Fruit fly (Drosophila melanogaster) whole organism, embryonic: ENCODE results near the gene IRSp53.
A peak's percentile ranks its signal among the peaks of the same experiment; 100 is the strongest.

Source experiments
- Awh ChIP-seq: fragments of 200-800 bp; sonication (Bioruptor generic); IDR thresholded peaks from 2 replicates; pipeline ENCODE4, ENCODE4 v1.3.6; 2022; ENCODE audit warnings: missing biosample characterization, missing genetic modification characterization
- Bdp1 ChIP-seq: fragments of 200-800 bp; sonication (Bioruptor generic); optimal IDR thresholded peaks from 3 replicates; lab custom pipeline; 2016; ENCODE audit warnings: missing biosample characterization, missing genetic modification characterization
- CG12071 ChIP-seq: fragments of 200-800 bp; sonication (Bioruptor generic); optimal IDR thresholded peaks from 3 replicates; lab custom pipeline; 2018; ENCODE audit warnings: missing biosample characterization, mild to moderate bottlenecking, missing genetic modification characterization
- CG12299 ChIP-seq: fragments of 200-800 bp; sonication (Bioruptor generic); optimal IDR thresholded peaks from 2 replicates; lab custom pipeline; 2018; ENCODE audit warnings: missing biosample characterization, mild to moderate bottlenecking, missing genetic modification characterization
- CG13287 ChIP-seq: fragments of 200-800 bp; sonication (Bioruptor generic); IDR thresholded peaks from 2 replicates; pipeline ENCODE4 v1.3.6; 2022; ENCODE audit warnings: missing biosample characterization, missing genetic modification characterization; ENCODE audit not compliant: partially characterized antibody
- CG14860 ChIP-seq: fragments of 200-800 bp; sonication (Bioruptor generic); IDR thresholded peaks from 3 replicates; pipeline ENCODE4 v1.3.6; 2022; ENCODE audit warnings: missing biosample characterization, missing genetic modification characterization; ENCODE audit not compliant: partially characterized antibody
- CG14965 ChIP-seq: fragments of 200-800 bp; sonication (Bioruptor generic); optimal IDR thresholded peaks from 2 replicates; lab custom pipeline; 2016; ENCODE audit warnings: missing biosample characterization, missing genetic modification characterization, borderline replicate concordance
- CG17829 ChIP-seq: fragments of 200-800 bp; optimal IDR thresholded peaks from 2 replicates; lab custom pipeline; 2019; ENCODE audit warnings: missing biosample characterization, mild to moderate bottlenecking, missing genetic modification characterization, moderate library complexity
- CG18599 ChIP-seq: fragments of 200-800 bp; sonication (Bioruptor generic); optimal IDR thresholded peaks from 3 replicates; lab custom pipeline; 2017; ENCODE audit warnings: missing biosample characterization, missing genetic modification characterization, mild to moderate bottlenecking, moderate library complexity, missing genetic modification reagents
- CG31224 ChIP-seq: fragments of 200-800 bp; sonication (Bioruptor generic); IDR thresholded peaks from 2 replicates; pipeline ENCODE4 v1.3.6; 2022; ENCODE audit warnings: missing biosample characterization, missing genetic modification characterization
- CG31365 ChIP-seq: fragments of 200-800 bp; sonication (Bioruptor generic); optimal IDR thresholded peaks from 2 replicates; lab custom pipeline; 2018; ENCODE audit warnings: missing biosample characterization, mild to moderate bottlenecking, missing genetic modification characterization
- CG6254 ChIP-seq: fragments of 200-800 bp; sonication (Bioruptor generic); optimal IDR thresholded peaks from 3 replicates; lab custom pipeline; 2017; ENCODE audit warnings: mild to moderate bottlenecking, missing biosample characterization, missing genetic modification reagents, missing genetic modification characterization
- CG6791 ChIP-seq: fragments of 200-800 bp; sonication (Bioruptor generic); IDR thresholded peaks from 3 replicates; pipeline ENCODE4 v1.3.6; 2022; ENCODE audit warnings: missing biosample characterization, missing genetic modification characterization; ENCODE audit not compliant: partially characterized antibody
- CG7839 ChIP-seq: fragments of 200-800 bp; sonication (Bioruptor generic); optimal IDR thresholded peaks from 3 replicates; lab custom pipeline; 2018; ENCODE audit warnings: missing biosample characterization, mild to moderate bottlenecking, missing genetic modification characterization, moderate library complexity
- CG8478 ChIP-seq: fragments of >200 bp; optimal IDR thresholded peaks from 2 replicates; lab custom pipeline; 2018
- CG8765 ChIP-seq: fragments of 200-800 bp; sonication (Bioruptor generic); IDR thresholded peaks from 2 replicates; pipeline ENCODE4 v1.3.6; 2022; ENCODE audit warnings: missing biosample characterization, missing genetic modification characterization
- CG8924 ChIP-seq: fragments of 200-800 bp; optimal IDR thresholded peaks from 3 replicates; lab custom pipeline; 2019; ENCODE audit warnings: missing biosample characterization, mild to moderate bottlenecking, missing genetic modification characterization, moderate library complexity
- CG9727 ChIP-seq: fragments of 200-800 bp; sonication (Bioruptor generic); optimal IDR thresholded peaks from 3 replicates; lab custom pipeline; 2017; ENCODE audit warnings: missing biosample characterization, mild to moderate bottlenecking, missing genetic modification characterization
- Chrac-16 ChIP-seq: fragments of 200-800 bp; sonication (Bioruptor generic); optimal IDR thresholded peaks from 3 replicates; lab custom pipeline; 2016; ENCODE audit warnings: missing biosample characterization, missing genetic modification characterization
- D ChIP-seq, 2 experiments: fragments of 200-800 bp in 1 of 2; fragments of >200 bp in 1 of 2; sonication (Bioruptor generic) in 1 of 2; optimal IDR thresholded peaks; 2 replicates in 1 of 2; 3 replicates in 1 of 2; lab custom pipeline; 2017; ENCODE audit warnings: mild to moderate bottlenecking in 1 of 2, missing biosample characterization in 1 of 2, missing genetic modification characterization in 1 of 2, missing genetic modification reagents in 1 of 2
- D19B ChIP-seq: fragments of 200-800 bp; sonication (Bioruptor generic); optimal IDR thresholded peaks from 2 replicates; lab custom pipeline; 2017; ENCODE audit warnings: missing biosample characterization, mild to moderate bottlenecking, missing genetic modification characterization
- Deaf1 ChIP-seq: fragments of 200-800 bp; optimal IDR thresholded peaks from 3 replicates; lab custom pipeline; 2019; ENCODE audit warnings: missing biosample characterization, mild to moderate bottlenecking, missing genetic modification characterization, moderate library complexity
- Doc3 ChIP-seq: fragments of 200-800 bp; sonication (Bioruptor generic); IDR thresholded peaks from 3 replicates; pipeline ENCODE4 v1.3.6; 2022; ENCODE audit warnings: missing biosample characterization, missing genetic modification characterization; ENCODE audit not compliant: partially characterized antibody
- Dp ChIP-seq: fragments of 200-800 bp; sonication (Bioruptor generic); optimal IDR thresholded peaks from 2 replicates; lab custom pipeline; 2018; ENCODE audit warnings: missing biosample characterization, mild to moderate bottlenecking, missing genetic modification characterization, moderate library complexity
- Dref ChIP-seq: fragments of 200-800 bp; sonication (Bioruptor generic); IDR thresholded peaks from 2 replicates; pipeline ENCODE4 v1.3.6; 2022; ENCODE audit warnings: missing biosample characterization, missing genetic modification characterization
- Fer3 ChIP-seq: fragments of 200-800 bp; sonication (Bioruptor generic); optimal IDR thresholded peaks from 2 replicates; lab custom pipeline; 2018; ENCODE audit warnings: missing biosample characterization, mild to moderate bottlenecking, missing genetic modification characterization, moderate library complexity
- Gug ChIP-seq: fragments of 200-800 bp; sonication (Bioruptor generic); IDR thresholded peaks from 4 replicates; pipeline ENCODE4 v1.3.6; 2022; ENCODE audit warnings: missing biosample characterization, missing genetic modification characterization
- HLH4C ChIP-seq: fragments of 200-800 bp; sonication (Bioruptor generic); IDR thresholded peaks from 3 replicates; pipeline ENCODE4 v1.3.6; 2022; ENCODE audit warnings: missing biosample characterization, missing genetic modification characterization; ENCODE audit not compliant: partially characterized antibody
- Max ChIP-seq: fragments of 200-800 bp; sonication (Bioruptor generic); optimal IDR thresholded peaks from 2 replicates; lab custom pipeline; 2016; ENCODE audit warnings: missing biosample characterization, mild to moderate bottlenecking, missing genetic modification characterization
- NFAT ChIP-seq: fragments of 200-800 bp; sonication (Bioruptor generic); IDR thresholded peaks from 2 replicates; pipeline ENCODE4 v1.3.6; 2022; ENCODE audit warnings: missing biosample characterization, missing genetic modification characterization
- PHDP ChIP-seq: fragments of 200-800 bp; sonication (Bioruptor generic); optimal IDR thresholded peaks from 3 replicates; lab custom pipeline; 2018; ENCODE audit warnings: missing biosample characterization, mild to moderate bottlenecking, missing genetic modification characterization, moderate library complexity
- Six4 ChIP-seq: fragments of 200-800 bp; sonication (Bioruptor generic); optimal IDR thresholded peaks from 2 replicates; lab custom pipeline; 2016; ENCODE audit warnings: missing biosample characterization, missing genetic modification characterization
- cad ChIP-seq: fragments of >200 bp; optimal IDR thresholded peaks from 2 replicates; lab custom pipeline; 2017; ENCODE audit warnings: missing biosample characterization, missing genetic modification characterization
- dati ChIP-seq: fragments of 200-800 bp; sonication (Bioruptor generic); IDR thresholded peaks from 2 replicates; pipeline ENCODE4 v1.3.6; 2022; ENCODE audit warnings: missing biosample characterization, missing genetic modification characterization
- disco-r ChIP-seq: fragments of 200-800 bp; sonication (Bioruptor generic); optimal IDR thresholded peaks from 2 replicates; lab custom pipeline; 2016; ENCODE audit warnings: missing biosample characterization, missing genetic modification characterization
- eyg ChIP-seq: fragments of 200-800 bp; sonication (Bioruptor generic); optimal IDR thresholded peaks from 3 replicates; lab custom pipeline; 2016; ENCODE audit warnings: missing biosample characterization, missing genetic modification characterization
- gcm ChIP-seq: fragments of 200-800 bp; sonication (Bioruptor generic); optimal IDR thresholded peaks from 2 replicates; lab custom pipeline; 2019; ENCODE audit warnings: missing biosample characterization, mild to moderate bottlenecking, missing genetic modification characterization, moderate library complexity
- inv ChIP-seq: fragments of 200-800 bp; sonication (Bioruptor generic); IDR thresholded peaks from 2 replicates; pipeline ENCODE4 v1.3.6; 2022; ENCODE audit warnings: missing biosample characterization, missing genetic modification characterization; ENCODE audit not compliant: partially characterized antibody
- jing ChIP-seq: fragments of 200-800 bp; sonication (Bioruptor generic); optimal IDR thresholded peaks from 2 replicates; lab custom pipeline; 2018; ENCODE audit warnings: missing biosample characterization, mild to moderate bottlenecking, missing genetic modification characterization
- nom ChIP-seq: fragments of 200-800 bp; sonication (Bioruptor generic); optimal IDR thresholded peaks from 2 replicates; lab custom pipeline; 2017; ENCODE audit warnings: missing biosample characterization, missing genetic modification characterization, mild to moderate bottlenecking, moderate library complexity, missing genetic modification reagents
- odd ChIP-seq: fragments of 200-800 bp; sonication (Bioruptor generic); optimal IDR thresholded peaks from 2 replicates; lab custom pipeline; 2017; ENCODE audit warnings: missing biosample characterization, mild to moderate bottlenecking, missing genetic modification characterization
- prd ChIP-seq, 3 experiments: fragments of >200 bp in 2 of 3; fragments of 200-800 bp in 1 of 3; sonication (Bioruptor generic) in 1 of 3; optimal IDR thresholded peaks in 2 of 3; IDR thresholded peaks in 1 of 3; 2 replicates in 2 of 3; 3 replicates in 1 of 3; pipeline versions ENCODE4 v1.3.6 to Lab custom; 2017 to 2022; ENCODE audit warnings: missing biosample characterization in 1 of 3, missing genetic modification characterization in 1 of 3
- slbo ChIP-seq: fragments of 200-800 bp; sonication (Bioruptor generic); IDR thresholded peaks from 2 replicates; pipeline ENCODE4 v1.3.6; 2022; ENCODE audit warnings: missing biosample characterization, missing genetic modification characterization
- stc ChIP-seq: fragments of 200-800 bp; sonication (Bioruptor generic); IDR thresholded peaks from 2 replicates; pipeline ENCODE4 v1.3.6; 2022; ENCODE audit warnings: missing biosample characterization, missing genetic modification characterization
- unpg ChIP-seq: fragments of 200-800 bp; sonication (Bioruptor generic); optimal IDR thresholded peaks from 3 replicates; lab custom pipeline; 2018; ENCODE audit warnings: missing biosample characterization, mild to moderate bottlenecking, missing genetic modification characterization, moderate library complexity
- usp ChIP-seq: fragments of >200 bp; optimal IDR thresholded peaks from 2 replicates; lab custom pipeline; 2017; ENCODE audit warnings: missing biosample characterization, missing genetic modification characterization
- vnd ChIP-seq: fragments of 200-800 bp; sonication (Bioruptor generic); IDR thresholded peaks from 3 replicates; pipeline ENCODE4 v1.3.6; 2022; ENCODE audit warnings: missing biosample characterization, missing genetic modification characterization; ENCODE audit not compliant: partially characterized antibody
- yki ChIP-seq: fragments of >200 bp; optimal IDR thresholded peaks from 3 replicates; lab custom pipeline; 2018
- z ChIP-seq: fragments of 200-800 bp; sonication (Bioruptor generic); IDR thresholded peaks from 3 replicates; pipeline ENCODE4 v1.3.6; 2022; ENCODE audit warnings: missing biosample characterization, missing genetic modification characterization
- zfh2 ChIP-seq: fragments of 200-800 bp; sonication (Bioruptor generic); optimal IDR thresholded peaks from 2 replicates; lab custom pipeline; 2016; ENCODE audit warnings: missing biosample characterization, missing genetic modification characterization

IRSp53 gene

DNA sequence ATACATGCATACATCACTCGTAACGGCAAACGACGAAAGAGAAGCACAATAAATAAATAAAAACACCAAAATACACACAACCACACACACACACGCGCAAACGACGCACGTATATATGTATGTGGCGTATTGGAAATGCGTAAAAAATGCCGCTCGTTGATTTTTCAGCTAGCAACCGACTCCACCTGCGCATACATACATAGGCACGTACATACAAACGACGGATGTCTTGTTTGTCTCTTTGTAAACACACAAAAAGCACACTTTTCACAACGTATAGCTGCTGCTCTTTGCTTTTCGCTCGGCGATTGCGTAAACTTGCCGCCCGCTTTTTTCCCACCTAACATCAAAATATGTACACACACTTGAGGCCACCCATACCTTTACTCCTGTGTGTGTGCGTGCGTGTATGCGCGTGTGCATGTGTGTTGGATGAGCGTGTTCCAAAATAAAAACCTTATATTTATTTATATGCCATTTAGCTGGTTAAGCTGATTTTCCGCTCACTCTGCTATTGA is 15.9 kb upstream of the IRSp53 start (continued):
- peak; percentile 88 for TF ChIP-seq CG8478 (lab: Kevin White, UChicago)
- no peak for TF ChIP-seq usp
- no peak for TF ChIP-seq Chrac-16 (GFP tag; lab: Kevin White, UChicago)
- TF ChIP-seq odd, result peak; percentile 47
- peak; percentile 71 for TF ChIP-seq CG31365 (tag; lab: Kevin White, UChicago)
- TF ChIP-seq Bdp1 (GFP tag; lab: Kevin White, UChicago), result no peak
- no peak for TF ChIP-seq Max (GFP tag; lab: Kevin White, UChicago)
- TF ChIP-seq nom (GFP tag; lab: Kevin White, UChicago), result no peak
- no peak for TF ChIP-seq cad (GFP tag; lab: Kevin White, UChicago)
- peak; percentile 5 for TF ChIP-seq unpg (GFP tag; lab: Kevin White, UChicago)
- peak; percentile 27 for TF ChIP-seq D (optimal IDR thresholded peaks at IDR 0.05; lab: Kevin White, UChicago)
- TF ChIP-seq D (GFP tag; optimal IDR thresholded peaks at IDR 0.05; lab: Kevin White, UChicago), result no peak
- TF ChIP-seq Doc3, result no peak
- TF ChIP-seq Gug (GFP tag; lab: Robert Waterston, UW), result no peak
- no peak for TF ChIP-seq Dp
- TF ChIP-seq slbo (GFP tag; lab: Robert Waterston, UW), result peak; percentile 40
- peak; percentile 66 for TF ChIP-seq CG12299 (tag; lab: Kevin White, UChicago)
- TF ChIP-seq z (GFP tag; lab: Robert Waterston, UW), result peak; percentile 40; the same call in 1 of the 3 replicates
- no peak for TF ChIP-seq CG17829 (tag; lab: Kevin White, UChicago)
- no peak for TF ChIP-seq CG8765 (GFP tag; lab: Robert Waterston, UW)
- TF ChIP-seq D19B (GFP tag; lab: Kevin White, UChicago), result no peak
- TF ChIP-seq stc (GFP tag; lab: Robert Waterston, UW), result no peak
- no peak for TF ChIP-seq eyg (GFP tag; lab: Kevin White, UChicago)
- TF ChIP-seq prd (optimal IDR thresholded peaks at IDR 0.05; lab: Kevin White, UChicago), result no peak
- TF ChIP-seq prd (GFP tag; IDR thresholded peaks at IDR 0.05; lab: Robert Waterston, UW), result no peak
- TF ChIP-seq CG12071 (GFP tag; lab: Kevin White, UChicago), result peak; percentile 68
- no peak for TF ChIP-seq Six4
- no peak for TF ChIP-seq zfh2 (GFP tag; lab: Kevin White, UChicago)
- no peak for TF ChIP-seq disco-r (GFP tag; lab: Kevin White, UChicago)
- TF ChIP-seq inv (GFP tag; lab: Robert Waterston, UW), result no peak
- no peak for TF ChIP-seq yki (lab: Kevin White, UChicago)
- peak; percentile 6; the same call in 1 of the 2 replicates for TF ChIP-seq NFAT
- TF ChIP-seq Deaf1, result peak; percentile 58
- no peak for TF ChIP-seq Fer3 (tag; lab: Kevin White, UChicago)
- TF ChIP-seq CG31224 (GFP tag; lab: Robert Waterston, UW), result no peak
- TF ChIP-seq jing (GFP tag; lab: Kevin White, UChicago), result no peak
- no peak for TF ChIP-seq HLH4C (GFP tag; lab: Robert Waterston, UW)
- TF ChIP-seq CG8924 (tag; lab: Kevin White, UChicago), result peak; percentile 46
- TF ChIP-seq gcm (GFP tag; lab: Kevin White, UChicago), result peak; percentile 45
- TF ChIP-seq CG6791, result no peak
- TF ChIP-seq CG14965 (GFP tag; lab: Kevin White, UChicago), result peak; percentile 3
- TF ChIP-seq dati (GFP tag; lab: Robert Waterston, UW), result no peak
- TF ChIP-seq CG14860 (GFP tag; lab: Robert Waterston, UW), result no peak
- no peak for TF ChIP-seq vnd (GFP tag; lab: Robert Waterston, UW)
- TF ChIP-seq PHDP (tag; lab: Kevin White, UChicago), result peak; percentile 53
- peak; percentile 16 for TF ChIP-seq CG6254
- no peak for TF ChIP-seq CG7839 (tag; lab: Kevin White, UChicago)
- TF ChIP-seq CG13287, result no peak
- peak; percentile 12 for TF ChIP-seq CG9727 (GFP tag; lab: Kevin White, UChicago)
- peak; percentile 67 for TF ChIP-seq CG18599
- TF ChIP-seq Awh, result no peak; the same call in 1 of the 2 replicates
- TF ChIP-seq Dref (GFP tag; lab: Robert Waterston, UW), result no peak
